Worm (Caenorhabditis elegans) whole organism, young adult: ENCODE measurements around the gene gcc-2.

Experiments used
- B0336.3 ChIP-seq: fragments of 200-800 bp; sonication (Bioruptor generic); IDR thresholded peaks from 2 replicates; pipeline ENCODE4 v1.3.6; 2022; ENCODE audit warnings: missing genetic modification characterization, missing compliant biosample characterization
- Y95B8A.8 ChIP-seq: fragments of 200-800 bp; sonication (Bioruptor generic); IDR thresholded peaks from 2 replicates; pipeline ENCODE4 v1.3.6; 2022; ENCODE audit warnings: missing genetic modification reagents, missing genetic modification characterization, missing compliant biosample characterization
- ama-1 ChIP-seq, 3 experiments: fragments of 150-350 bp in 1 of 3; sonication (generic microtip) in 2 of 3; optimal IDR thresholded peaks; 2 replicates each; lab custom pipeline; 2014 to 2018; ENCODE audit warnings: missing biosample characterization in 2 of 3, missing genetic modification characterization in 2 of 3, missing genetic modification reagents in 2 of 3
- aptf-3 ChIP-seq: fragments of 200-800 bp; sonication (Bioruptor generic); IDR thresholded peaks from 2 replicates; pipeline ENCODE4 v1.3.6; 2022; ENCODE audit warnings: missing genetic modification characterization, missing compliant biosample characterization
- athp-1 ChIP-seq: sonication (generic microtip); optimal IDR thresholded peaks from 2 replicates; lab custom pipeline; 2017; ENCODE audit warnings: mild to moderate bottlenecking, missing genetic modification characterization, missing compliant biosample characterization
- attf-5 ChIP-seq: fragments of 200-800 bp; sonication (Bioruptor generic); optimal IDR thresholded peaks from 2 replicates; lab custom pipeline; 2018; ENCODE audit warnings: mild to moderate bottlenecking, missing genetic modification characterization, missing compliant biosample characterization
- ccch-3 ChIP-seq: fragments of 200-800 bp; sonication (Bioruptor generic); optimal IDR thresholded peaks from 2 replicates; lab custom pipeline; 2018; ENCODE audit warnings: mild to moderate bottlenecking, missing genetic modification characterization, missing compliant biosample characterization
- cebp-1 ChIP-seq, 2 experiments: fragments of 200-800 bp in 1 of 2; sonication (Bioruptor generic) in 1 of 2; sonication (generic microtip) in 1 of 2; IDR thresholded peaks in 1 of 2; optimal IDR thresholded peaks in 1 of 2; 2 replicates each; pipeline versions ENCODE4 v1.3.6 to Lab custom; 2017 to 2022; ENCODE audit warnings: missing compliant biosample characterization in 2 of 2, missing genetic modification characterization in 2 of 2, mild to moderate bottlenecking in 1 of 2, missing genetic modification reagents in 1 of 2, moderate library complexity in 1 of 2
- chd-7 ChIP-seq: sonication (generic microtip); optimal IDR thresholded peaks from 2 replicates; lab custom pipeline; 2016; ENCODE audit warnings: mild to moderate bottlenecking, missing genetic modification characterization, moderate library complexity, missing compliant biosample characterization
- egrh-3 ChIP-seq: fragments of 200-800 bp; sonication (Bioruptor generic); IDR thresholded peaks from 2 replicates; pipeline ENCODE4 v1.3.6; 2022; ENCODE audit warnings: missing genetic modification reagents, missing genetic modification characterization, missing compliant biosample characterization
- mxl-1 ChIP-seq: sonication (generic microtip); optimal IDR thresholded peaks from 2 replicates; lab custom pipeline; 2016; ENCODE audit warnings: missing genetic modification characterization, missing compliant biosample characterization
- nhr-90 ChIP-seq: sonication (generic microtip); optimal IDR thresholded peaks from 2 replicates; lab custom pipeline; 2016; ENCODE audit warnings: missing genotype, mild to moderate bottlenecking, missing genetic modification characterization, missing compliant biosample characterization
- rcor-1 ChIP-seq: fragments of 200-800 bp; sonication (Bioruptor generic); IDR thresholded peaks from 2 replicates; pipeline ENCODE4 v1.3.6; 2022; ENCODE audit warnings: missing genetic modification reagents, missing genetic modification characterization, missing compliant biosample characterization

ce11 chrIII:9743239-9743638, 18.7 kb downstream of the gcc-2 start, which contains the start of gene T05G5.1:
- no peak for TF ChIP-seq ama-1 (optimal IDR thresholded peaks at IDR 0.05; lab: Kevin White, UChicago)
- no peak for TF ChIP-seq ama-1 (GFP tag; optimal IDR thresholded peaks at IDR 0.05; lab: Kevin White, UChicago)
- TF ChIP-seq chd-7: no peak
- TF ChIP-seq egrh-3 (GFP tag; lab: Robert Waterston, UW): no peak
- no peak for TF ChIP-seq attf-5 (GFP tag; lab: Kevin White, UChicago)
- no peak for TF ChIP-seq athp-1 (tag; lab: Kevin White, UChicago)
- TF ChIP-seq nhr-90 (tag; lab: Kevin White, UChicago): no peak
- TF ChIP-seq ccch-3 (GFP tag; lab: Kevin White, UChicago): no peak
- TF ChIP-seq aptf-3: no peak
- no peak for TF ChIP-seq B0336.3
- TF ChIP-seq cebp-1 (GFP tag; IDR thresholded peaks at IDR 0.05; lab: Robert Waterston, UW): no peak
- TF ChIP-seq cebp-1 (tag; optimal IDR thresholded peaks at IDR 0.05; lab: Kevin White, UChicago): no peak
- TF ChIP-seq rcor-1 (GFP tag; lab: Robert Waterston, UW): no peak
- TF ChIP-seq mxl-1 (tag; lab: Kevin White, UChicago): no peak
- TF ChIP-seq Y95B8A.8: no peak
